Worm (Caenorhabditis elegans) whole organism, L1 larva: Measurements from ENCODE around the gene oac-23.
A peak's percentile ranks its signal among the peaks of the same experiment; 100 is the strongest.

ENCODE experiments used
- aly-2 ChIP-seq: fragments of 150-350 bp; optimal IDR thresholded peaks from 2 replicates; lab custom pipeline; 2014; ENCODE audit warnings: missing biosample characterization, missing genetic modification characterization
- ama-1 ChIP-seq: fragments of 150-350 bp; optimal IDR thresholded peaks from 2 replicates; lab custom pipeline; 2014
- ceh-90 ChIP-seq: sonication (generic microtip); optimal IDR thresholded peaks from 2 replicates; lab custom pipeline; 2016; ENCODE audit warnings: missing genetic modification characterization, missing compliant biosample characterization
- irx-1 ChIP-seq: sonication (generic microtip); optimal IDR thresholded peaks from 2 replicates; lab custom pipeline; 2016; ENCODE audit warnings: missing genetic modification characterization, missing compliant biosample characterization
- nhr-47 ChIP-seq: sonication (generic microtip); optimal IDR thresholded peaks from 2 replicates; lab custom pipeline; 2016; ENCODE audit warnings: mild to moderate bottlenecking, missing genetic modification characterization, moderate library complexity, missing compliant biosample characterization
- nhr-77 ChIP-seq: fragments of 150-350 bp; optimal IDR thresholded peaks from 2 replicates; lab custom pipeline; 2014; ENCODE audit warnings: missing biosample characterization, missing genetic modification characterization
- pqm-1 ChIP-seq: sonication (generic microtip); optimal IDR thresholded peaks from 3 replicates; lab custom pipeline; 2017; ENCODE audit warnings: missing biosample characterization, missing genetic modification characterization
- skn-1 ChIP-seq: fragments of 150-350 bp; optimal IDR thresholded peaks from 2 replicates; lab custom pipeline; 2014; ENCODE audit warnings: missing biosample characterization, missing genetic modification characterization
- unc-86 ChIP-seq: sonication (generic microtip); optimal IDR thresholded peaks from 2 replicates; lab custom pipeline; 2016; ENCODE audit warnings: missing genetic modification characterization, missing compliant biosample characterization
- vab-15 ChIP-seq: sonication (generic microtip); optimal IDR thresholded peaks from 2 replicates; lab custom pipeline; 2017; ENCODE audit warnings: missing genotype, mild to moderate bottlenecking, missing genetic modification characterization, missing compliant biosample characterization

- TF ChIP-seq ama-1 (lab: Kevin White, UChicago) = no peak
- peak; percentile 21 for TF ChIP-seq skn-1 (tag; lab: Kevin White, UChicago)
- TF ChIP-seq nhr-77 (tag; lab: Kevin White, UChicago) = no peak
- TF ChIP-seq vab-15 (tag; lab: Kevin White, UChicago) = no peak
- no peak for TF ChIP-seq pqm-1 (tag; lab: Kevin White, UChicago)
- TF ChIP-seq nhr-47 = no peak
- TF ChIP-seq irx-1 (tag; lab: Kevin White, UChicago) = no peak
- no peak for TF ChIP-seq aly-2 (tag; lab: Kevin White, UChicago)
- TF ChIP-seq ceh-90 (tag; lab: Kevin White, UChicago) = no peak
- no peak for TF ChIP-seq unc-86 (tag; lab: Kevin White, UChicago)
These were observed 6.0 kb upstream of the oac-23 start for ce11 chrIV:3875260-3875659.
